Worm (Caenorhabditis elegans): Measurements from ENCODE around the gene F22B7.1.

The F22B7.1 gene

ce11 chrIII:8704765-8705164, 39.6 kb downstream of the F22B7.1 start, which contains the start of gene B0303.16:
Gene B0303.16 (plus strand): TSS chrIII:8705065.
- no peak for TF ChIP-seq ceh-83 (GFP tag; optimal IDR thresholded peaks at IDR 0.05)
- no peak for TF ChIP-seq hlh-1 (tag; optimal IDR thresholded peaks at IDR 0.05)
- no peak for TF ChIP-seq sem-2 (GFP tag; optimal IDR thresholded peaks at IDR 0.05)
- TF ChIP-seq unc-120 (tag; optimal IDR thresholded peaks at IDR 0.05; ENCODE audit: poor library complexity, severe bottlenecking), result no peak
- TF ChIP-seq ces-1 (GFP tag; optimal IDR thresholded peaks at IDR 0.05), result no peak
- TF ChIP-seq ceh-43 (GFP tag; optimal IDR thresholded peaks at IDR 0.05), result no peak
- no peak for TF ChIP-seq unc-62 (GFP tag; optimal IDR thresholded peaks at IDR 0.05)
- TF ChIP-seq cnd-1 (tag; optimal IDR thresholded peaks at IDR 0.05), result no peak
- no peak for TF ChIP-seq M03D4.4 (tag; optimal IDR thresholded peaks at IDR 0.05)
- no peak for TF ChIP-seq zip-8 (tag; optimal IDR thresholded peaks at IDR 0.05)
- TF ChIP-seq nhr-2 (tag; optimal IDR thresholded peaks at IDR 0.05), result no peak
- TF ChIP-seq elt-1 (tag; optimal IDR thresholded peaks at IDR 0.05; ENCODE audit: borderline replicate concordance, insufficient read depth), result no peak
- no peak for TF ChIP-seq nhr-76 (tag; optimal IDR thresholded peaks at IDR 0.05)
- no peak for TF ChIP-seq blmp-1 (tag; optimal IDR thresholded peaks at IDR 0.05)
- TF ChIP-seq lsy-2 (tag; optimal IDR thresholded peaks at IDR 0.05), result no peak
- no peak for TF ChIP-seq mab-5 (tag; optimal IDR thresholded peaks at IDR 0.05)
- no peak for TF ChIP-seq lin-13 (tag; optimal IDR thresholded peaks at IDR 0.05)
- no peak for TF ChIP-seq nhr-237 (tag; optimal IDR thresholded peaks at IDR 0.05)
- no peak for TF ChIP-seq sptf-1 (tag; optimal IDR thresholded peaks at IDR 0.05)

ce11 chrIII:8709735-8710134, 44.6 kb downstream of the F22B7.1 start:
- TF ChIP-seq unc-120 (tag; optimal IDR thresholded peaks at IDR 0.05; ENCODE audit: poor library complexity, severe bottlenecking) (no peak), M03D4.4 (tag; optimal IDR thresholded peaks at IDR 0.05) (no peak), lin-32 (GFP tag; optimal IDR thresholded peaks at IDR 0.05) (no peak), lsy-2 (tag; optimal IDR thresholded peaks at IDR 0.05) (no peak), snpc-4 (tag; optimal IDR thresholded peaks at IDR 0.05) (no peak), mls-2 (tag; optimal IDR thresholded peaks at IDR 0.05) (no peak), tbx-8 (GFP tag; optimal IDR thresholded peaks at IDR 0.05) (no peak), lin-13 (tag; optimal IDR thresholded peaks at IDR 0.05) (no peak), flh-1 (GFP tag; optimal IDR thresholded peaks at IDR 0.05) (no peak), nhr-2 (tag; optimal IDR thresholded peaks at IDR 0.05) (no peak), ceh-83 (GFP tag; optimal IDR thresholded peaks at IDR 0.05) (no peak), elt-3 (tag; optimal IDR thresholded peaks at IDR 0.05) (no peak), ceh-43 (GFP tag; optimal IDR thresholded peaks at IDR 0.05) (no peak), nhr-12 (tag; optimal IDR thresholded peaks at IDR 0.05) (no peak)

ce11 chrIII:8710310-8710709, 45.2 kb downstream of the F22B7.1 start, which contains the start of gene B0303.11:
Gene B0303.11 (minus strand): TSS chrIII:8710410.
- TF ChIP-seq ham-2 (GFP tag; optimal IDR thresholded peaks at IDR 0.05) (no peak), mep-1 (tag; optimal IDR thresholded peaks at IDR 0.05) (no peak), unc-120 (tag; optimal IDR thresholded peaks at IDR 0.05; ENCODE audit: poor library complexity, severe bottlenecking) (no peak), snpc-4 (tag; optimal IDR thresholded peaks at IDR 0.05) (no peak), lin-32 (GFP tag; optimal IDR thresholded peaks at IDR 0.05) (no peak), flh-1 (GFP tag; optimal IDR thresholded peaks at IDR 0.05) (no peak), elt-3 (tag; optimal IDR thresholded peaks at IDR 0.05) (no peak), hlh-1 (tag; optimal IDR thresholded peaks at IDR 0.05) (no peak), ceh-83 (GFP tag; optimal IDR thresholded peaks at IDR 0.05) (no peak), lsy-2 (tag; optimal IDR thresholded peaks at IDR 0.05) (no peak), mls-2 (tag; optimal IDR thresholded peaks at IDR 0.05) (no peak), ceh-39 (tag; optimal IDR thresholded peaks at IDR 0.05) (no peak), elt-1 (tag; optimal IDR thresholded peaks at IDR 0.05; ENCODE audit: borderline replicate concordance, insufficient read depth) (no peak), nhr-12 (tag; optimal IDR thresholded peaks at IDR 0.05) (no peak), mab-5 (tag; optimal IDR thresholded peaks at IDR 0.05) (no peak)

DNA sequence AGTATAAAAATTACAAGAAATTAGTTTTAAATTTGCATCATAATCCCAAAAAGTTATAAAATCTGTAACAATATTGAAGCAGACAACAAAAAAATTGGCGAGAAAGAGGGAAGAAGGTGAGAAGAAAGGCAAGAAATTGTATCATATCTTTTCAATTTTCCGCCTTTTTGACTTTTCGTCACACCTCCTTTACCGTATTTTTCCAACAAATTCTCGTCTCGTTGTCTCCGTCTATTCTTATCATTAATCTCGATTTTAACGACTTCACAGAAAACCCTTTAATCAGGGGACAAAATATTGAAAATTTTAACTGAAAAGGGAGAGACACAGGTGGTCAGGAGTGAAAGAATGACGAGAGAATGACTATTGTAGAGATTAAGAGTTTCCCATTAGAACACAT, 47.8 kb downstream of the F22B7.1 start:
- no peak for TF ChIP-seq blmp-1 (tag; optimal IDR thresholded peaks at IDR 0.05)
- TF ChIP-seq sem-2 (GFP tag; optimal IDR thresholded peaks at IDR 0.05), result no peak
- no peak for TF ChIP-seq M03D4.4 (tag; optimal IDR thresholded peaks at IDR 0.05)
- TF ChIP-seq ztf-11 (tag; optimal IDR thresholded peaks at IDR 0.05), result no peak
- TF ChIP-seq nhr-2 (tag; optimal IDR thresholded peaks at IDR 0.05), result no peak
- no peak for TF ChIP-seq unc-39 (tag; optimal IDR thresholded peaks at IDR 0.05)
- no peak for TF ChIP-seq mab-5 (tag; optimal IDR thresholded peaks at IDR 0.05)
- TF ChIP-seq hlh-1 (tag; optimal IDR thresholded peaks at IDR 0.05), result no peak
- TF ChIP-seq nhr-12 (tag; optimal IDR thresholded peaks at IDR 0.05), result no peak
- TF ChIP-seq lin-32 (GFP tag; optimal IDR thresholded peaks at IDR 0.05), result no peak
- TF ChIP-seq nhr-76 (tag; optimal IDR thresholded peaks at IDR 0.05), result no peak
- no peak for TF ChIP-seq snpc-4 (tag; optimal IDR thresholded peaks at IDR 0.05)
- TF ChIP-seq ces-1 (GFP tag; optimal IDR thresholded peaks at IDR 0.05), result no peak
- no peak for TF ChIP-seq lsy-2 (tag; optimal IDR thresholded peaks at IDR 0.05)
- TF ChIP-seq elt-3 (tag; optimal IDR thresholded peaks at IDR 0.05), result no peak
- no peak for TF ChIP-seq sptf-1 (tag; optimal IDR thresholded peaks at IDR 0.05)
